Worm (Caenorhabditis elegans) whole organism, L2 larva: ENCODE results near the gene K02H11.9.

ENCODE experiments used
- C34F6.9 ChIP-seq: fragments of 150-350 bp; optimal IDR thresholded peaks from 2 replicates; lab custom pipeline; 2014; ENCODE audit warnings: missing biosample characterization, missing genetic modification characterization
- F13H6.1 ChIP-seq: sonication (generic microtip); optimal IDR thresholded peaks from 2 replicates; lab custom pipeline; 2016; ENCODE audit warnings: missing genetic modification characterization, missing compliant biosample characterization
- R02D3.7 ChIP-seq: fragments of 150-350 bp; optimal IDR thresholded peaks from 2 replicates; lab custom pipeline; 2014; ENCODE audit warnings: missing biosample characterization, missing genetic modification characterization
- Y55F3AM.14 ChIP-seq: fragments of 200-800 bp; sonication (Bioruptor generic); optimal IDR thresholded peaks from 2 replicates; lab custom pipeline; 2018; ENCODE audit warnings: mild to moderate bottlenecking, missing genetic modification characterization, missing compliant biosample characterization
- alr-1 ChIP-seq: fragments of 150-350 bp; optimal IDR thresholded peaks from 2 replicates; lab custom pipeline; 2014; ENCODE audit warnings: missing biosample characterization, missing genetic modification characterization
- aly-2 ChIP-seq: fragments of 150-350 bp; optimal IDR thresholded peaks from 2 replicates; lab custom pipeline; 2014; ENCODE audit warnings: missing biosample characterization, missing genetic modification characterization
- blmp-1 ChIP-seq: sonication (generic microtip); optimal IDR thresholded peaks from 2 replicates; lab custom pipeline; 2017; ENCODE audit warnings: missing genetic modification characterization, mild to moderate bottlenecking, missing compliant biosample characterization, antibody characterized with exemption, moderate library complexity; ENCODE audit not compliant: insufficient read depth
- ceh-16 ChIP-seq: fragments of 150-350 bp; optimal IDR thresholded peaks from 2 replicates; lab custom pipeline; 2014; ENCODE audit warnings: missing biosample characterization, missing genetic modification characterization
- dmd-4 ChIP-seq: sonication (generic microtip); optimal IDR thresholded peaks from 2 replicates; lab custom pipeline; 2017; ENCODE audit warnings: missing biosample characterization, missing genetic modification characterization
- elt-3 ChIP-seq: sonication (generic microtip); optimal IDR thresholded peaks from 2 replicates; lab custom pipeline; 2017; ENCODE audit warnings: missing biosample characterization, missing genetic modification characterization
- fos-1 ChIP-seq: fragments of 150-350 bp; optimal IDR thresholded peaks from 2 replicates; lab custom pipeline; 2014; ENCODE audit warnings: missing biosample characterization, missing genetic modification characterization
- lin-13 ChIP-seq: fragments of 150-350 bp; optimal IDR thresholded peaks from 2 replicates; lab custom pipeline; 2014; ENCODE audit warnings: missing biosample characterization, missing genetic modification reagents, missing genetic modification characterization
- lin-39 ChIP-seq: fragments of 150-350 bp; optimal IDR thresholded peaks from 2 replicates; lab custom pipeline; 2014; ENCODE audit warnings: missing biosample characterization, missing genetic modification reagents, missing genetic modification characterization
- lsy-2 ChIP-seq, 2 experiments: fragments of 150-350 bp in 1 of 2; sonication (generic microtip) in 1 of 2; optimal IDR thresholded peaks; 2 replicates each; lab custom pipeline; 2014 to 2017; ENCODE audit warnings: missing biosample characterization in 2 of 2, missing genetic modification characterization in 2 of 2
- mab-5 ChIP-seq: fragments of 150-350 bp; optimal IDR thresholded peaks from 2 replicates; lab custom pipeline; 2014; ENCODE audit warnings: missing biosample characterization, missing genetic modification characterization
- mbf-1 ChIP-seq: sonication (generic microtip); optimal IDR thresholded peaks from 2 replicates; lab custom pipeline; 2017; ENCODE audit warnings: missing biosample characterization, missing genetic modification characterization
- mdl-1 ChIP-seq, 2 experiments: fragments of 150-350 bp in 1 of 2; sonication (generic microtip) in 1 of 2; optimal IDR thresholded peaks; 2 replicates each; lab custom pipeline; 2017; ENCODE audit warnings: missing biosample characterization in 2 of 2, missing genetic modification characterization in 2 of 2
- nhr-11 ChIP-seq: fragments of 150-350 bp; optimal IDR thresholded peaks from 2 replicates; lab custom pipeline; 2014; ENCODE audit warnings: missing biosample characterization, missing genetic modification characterization
- nhr-12 ChIP-seq: fragments of 150-350 bp; optimal IDR thresholded peaks from 2 replicates; lab custom pipeline; 2014; ENCODE audit warnings: missing biosample characterization, missing genetic modification characterization
- nhr-129 ChIP-seq: fragments of 150-350 bp; optimal IDR thresholded peaks from 2 replicates; lab custom pipeline; 2014; ENCODE audit warnings: missing biosample characterization, missing genetic modification characterization
- nhr-23 ChIP-seq: fragments of 150-350 bp; optimal IDR thresholded peaks from 2 replicates; lab custom pipeline; 2014; ENCODE audit warnings: missing biosample characterization, missing genetic modification reagents, missing genetic modification characterization
- nhr-237 ChIP-seq: fragments of 150-350 bp; optimal IDR thresholded peaks from 2 replicates; lab custom pipeline; 2014; ENCODE audit warnings: missing biosample characterization, missing genetic modification characterization
- nhr-25 ChIP-seq: fragments of 150-350 bp; sonication (generic microtip); optimal IDR thresholded peaks from 3 replicates; lab custom pipeline; 2014; ENCODE audit warnings: missing biosample characterization, missing genetic modification characterization
- nhr-6 ChIP-seq: fragments of 150-350 bp; optimal IDR thresholded peaks from 2 replicates; lab custom pipeline; 2014; ENCODE audit warnings: missing biosample characterization, missing genetic modification characterization
- sma-3 ChIP-seq: sonication (generic microtip); optimal IDR thresholded peaks from 2 replicates; lab custom pipeline; 2016; ENCODE audit warnings: missing genetic modification reagents, missing genetic modification characterization, missing compliant biosample characterization
- sma-9 ChIP-seq, 2 experiments: fragments of 150-350 bp in 1 of 2; sonication (generic microtip) in 1 of 2; optimal IDR thresholded peaks; 2 replicates each; lab custom pipeline; 2014 to 2016; ENCODE audit warnings: missing genetic modification characterization in 2 of 2, mild to moderate bottlenecking in 1 of 2, missing biosample characterization in 1 of 2, missing compliant biosample characterization in 1 of 2, missing genetic modification reagents in 1 of 2, moderate library complexity in 1 of 2
- snpc-4 ChIP-seq: fragments of 150-350 bp; optimal IDR thresholded peaks from 2 replicates; lab custom pipeline; 2014; ENCODE audit warnings: missing biosample characterization, missing genetic modification characterization
- unc-39 ChIP-seq: fragments of 150-350 bp; optimal IDR thresholded peaks from 2 replicates; lab custom pipeline; 2014; ENCODE audit warnings: missing biosample characterization, missing genetic modification characterization
- unc-55 ChIP-seq: fragments of 150-350 bp; sonication (generic microtip); optimal IDR thresholded peaks from 3 replicates; lab custom pipeline; 2014; ENCODE audit warnings: missing biosample characterization, missing genetic modification reagents, missing genetic modification characterization
- zag-1 ChIP-seq: fragments of 150-350 bp; optimal IDR thresholded peaks from 2 replicates; lab custom pipeline; 2014; ENCODE audit warnings: missing biosample characterization, missing genetic modification characterization
- ztf-1 ChIP-seq: fragments of 200-800 bp; sonication (Bioruptor generic); conservative IDR thresholded peaks from 2 replicates; pipeline ENCODE4 v1.3.6; 2022; ENCODE audit warnings: missing genetic modification characterization, missing compliant biosample characterization
- ztf-11 ChIP-seq: sonication (generic microtip); optimal IDR thresholded peaks from 2 replicates; lab custom pipeline; 2017; ENCODE audit warnings: missing biosample characterization, missing genetic modification characterization
- ztf-4 ChIP-seq: fragments of 150-350 bp; optimal IDR thresholded peaks from 2 replicates; lab custom pipeline; 2014; ENCODE audit warnings: missing biosample characterization, missing genetic modification characterization

The K02H11.9 gene

DNA sequence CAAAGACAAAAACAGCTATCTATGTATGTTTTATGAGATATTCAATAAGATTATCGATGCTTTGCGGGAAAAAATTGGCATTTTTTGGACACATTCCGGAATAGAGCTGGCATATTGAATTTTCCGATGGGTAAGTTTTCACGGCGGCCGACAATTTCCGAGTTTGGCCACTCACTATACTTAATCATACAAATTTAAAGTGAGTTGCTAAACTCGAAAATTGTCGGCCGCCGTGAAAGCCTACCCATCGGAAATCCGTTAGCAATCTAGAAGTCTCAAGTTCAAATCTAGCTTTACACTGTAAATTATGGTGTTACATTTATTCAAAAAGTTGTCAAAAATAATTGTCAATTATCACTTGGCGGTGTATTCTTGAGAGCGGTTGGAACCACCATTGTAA is 13.8 kb upstream of the K02H11.9 start:
- TF ChIP-seq lin-13 (no peak), ztf-1 (GFP tag; lab: Robert Waterston, UW) (no peak), R02D3.7 (tag; lab: Kevin White, UChicago) (no peak), nhr-25 (tag; lab: Kevin White, UChicago) (no peak), ztf-4 (tag; lab: Kevin White, UChicago) (no peak), mab-5 (tag; lab: Kevin White, UChicago) (no peak), nhr-6 (tag; lab: Kevin White, UChicago) (no peak), aly-2 (tag; lab: Kevin White, UChicago) (no peak), lsy-2 (tag; optimal IDR thresholded peaks at IDR 0.05; lab: Kevin White, UChicago) (no peak), zag-1 (tag; lab: Kevin White, UChicago) (no peak), elt-3 (no peak), nhr-12 (no peak), mdl-1 (tag; optimal IDR thresholded peaks at IDR 0.05; lab: Kevin White, UChicago) (no peak), Y55F3AM.14 (GFP tag; lab: Kevin White, UChicago) (no peak), mbf-1 (no peak), blmp-1 (tag; lab: Kevin White, UChicago) (no peak), nhr-23 (tag; lab: Kevin White, UChicago) (no peak), snpc-4 (no peak), fos-1 (tag; lab: Kevin White, UChicago) (no peak), F13H6.1 (tag; lab: Kevin White, UChicago) (no peak)

DNA sequence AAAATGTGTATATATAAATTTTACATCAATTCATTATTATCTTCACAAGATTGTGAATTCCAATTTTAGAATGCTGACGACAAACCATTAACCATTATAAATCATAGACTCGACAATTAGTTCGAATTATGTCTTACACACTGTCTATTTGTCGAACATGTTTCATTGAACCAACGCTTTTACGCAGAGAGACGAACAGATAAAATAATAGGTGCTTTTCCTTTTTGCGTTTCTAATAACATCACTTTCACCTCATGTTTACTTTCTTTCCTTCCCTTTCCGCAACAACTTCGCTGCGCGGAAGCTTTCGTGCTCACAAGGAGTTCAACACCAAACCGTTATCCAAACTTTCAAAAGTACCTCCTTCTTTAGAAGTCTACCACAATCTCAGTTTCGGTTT is 11.0 kb upstream of the K02H11.9 start, which contains the start of gene F52F10.2:
Gene F52F10.2, plus strand, starts transcription at position 301 of the 400 bp plus-strand sequence.
- TF ChIP-seq lin-13 (no peak), nhr-6 (tag; lab: Kevin White, UChicago) (no peak), Y55F3AM.14 (GFP tag; lab: Kevin White, UChicago) (no peak), nhr-23 (tag; lab: Kevin White, UChicago) (no peak), unc-39 (tag; lab: Kevin White, UChicago) (no peak), C34F6.9 (tag; lab: Kevin White, UChicago) (no peak), elt-3 (no peak), mdl-1 (tag; optimal IDR thresholded peaks at IDR 0.05; lab: Kevin White, UChicago) (no peak), unc-55 (GFP tag; lab: Kevin White, UChicago) (no peak), sma-3 (GFP tag; lab: Kevin White, UChicago) (no peak), sma-9 (GFP tag; optimal IDR thresholded peaks at IDR 0.05; lab: Kevin White, UChicago) (no peak), sma-9 (tag; optimal IDR thresholded peaks at IDR 0.05; lab: Kevin White, UChicago) (no peak), ceh-16 (tag; lab: Kevin White, UChicago) (no peak), mbf-1 (no peak), nhr-129 (tag; lab: Kevin White, UChicago) (no peak), dmd-4 (no peak), nhr-11 (tag; lab: Kevin White, UChicago) (no peak), alr-1 (no peak), zag-1 (tag; lab: Kevin White, UChicago) (no peak)
- TF ChIP-seq, all 48 proteins: peak for 0

DNA sequence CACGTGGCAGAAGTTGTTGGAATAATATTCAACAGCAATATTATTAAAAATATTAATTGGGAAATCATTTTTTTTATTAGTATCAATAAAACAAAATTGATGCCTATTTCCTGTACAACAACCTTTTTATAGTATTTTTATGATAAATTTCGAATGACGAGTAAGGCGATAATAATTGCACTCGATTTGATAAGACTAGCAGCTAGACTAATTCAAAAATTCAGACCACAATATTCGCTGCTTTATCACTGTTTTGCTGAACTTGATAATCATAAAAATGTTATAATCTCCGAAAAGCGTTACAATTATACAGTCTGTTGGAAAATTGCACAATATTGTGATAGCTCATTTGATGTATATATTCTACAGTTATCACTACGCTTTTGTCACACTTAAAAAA is 8.8 kb upstream of the K02H11.9 start, which contains the start of gene oac-32:
Gene oac-32, minus strand, starts transcription at position 90 of the 400 bp plus-strand sequence.
- TF ChIP-seq fos-1 (tag; lab: Kevin White, UChicago), result peak; percentile 58
- TF ChIP-seq ztf-11, result no peak
- TF ChIP-seq, all 48 proteins: peak for 1

DNA sequence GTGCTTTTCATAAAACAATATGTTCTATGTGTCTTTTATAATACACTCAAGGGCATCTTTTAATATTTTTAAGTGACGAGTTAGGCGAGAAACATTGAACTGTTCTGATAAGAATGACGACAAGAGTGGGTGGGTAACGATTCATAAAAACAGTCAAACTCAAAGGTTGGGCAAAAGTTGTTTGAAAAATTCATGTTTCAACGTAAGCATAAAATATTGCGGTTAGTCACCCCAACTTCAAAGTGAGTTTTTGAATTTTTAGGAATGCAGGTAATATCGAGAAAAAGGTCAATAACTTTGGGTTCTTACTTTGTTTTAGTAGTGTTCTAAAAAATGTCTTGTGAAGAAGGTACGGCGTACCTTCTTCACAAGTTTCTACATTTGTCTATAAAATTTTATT is 4.9 kb upstream of the K02H11.9 start, which contains the start of gene oac-31:
Gene oac-31, minus strand, starts transcription at position 101 of the 400 bp plus-strand sequence.
- TF ChIP-seq nhr-23 (tag; lab: Kevin White, UChicago) (no peak), fos-1 (tag; lab: Kevin White, UChicago) (peak; percentile 25)

DNA sequence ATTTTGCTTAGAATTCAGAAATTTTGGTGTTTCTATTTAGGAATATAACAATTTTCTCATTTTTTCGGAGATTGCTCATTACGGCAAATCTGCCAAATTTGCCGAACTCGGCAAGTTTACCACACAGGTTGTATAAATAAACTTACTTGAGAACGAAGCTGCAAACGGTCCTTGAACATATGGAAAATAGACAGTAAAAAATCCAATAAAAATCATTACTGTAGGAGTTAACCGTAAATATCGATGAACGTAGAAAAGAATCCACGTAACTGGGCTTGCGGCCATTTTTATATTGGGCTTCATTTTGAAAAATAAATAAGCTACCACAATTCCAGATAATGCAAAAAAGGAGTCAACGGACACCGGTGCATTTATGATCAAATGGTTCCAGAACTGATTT is 3.4 kb upstream of the K02H11.9 start:
- TF ChIP-seq zag-1 (tag; lab: Kevin White, UChicago) (no peak), aly-2 (tag; lab: Kevin White, UChicago) (no peak), nhr-23 (tag; lab: Kevin White, UChicago) (no peak), lin-39 (tag; lab: Kevin White, UChicago) (no peak), fos-1 (tag; lab: Kevin White, UChicago) (no peak), C34F6.9 (tag; lab: Kevin White, UChicago) (no peak), elt-3 (no peak), nhr-237 (tag; lab: Kevin White, UChicago) (no peak)
